Worm (Caenorhabditis elegans): Measurements from ENCODE around the gene K09C4.10.
A peak's percentile ranks its signal among the peaks of the same experiment; 100 is the strongest.

Gene K09C4.10

DNA sequence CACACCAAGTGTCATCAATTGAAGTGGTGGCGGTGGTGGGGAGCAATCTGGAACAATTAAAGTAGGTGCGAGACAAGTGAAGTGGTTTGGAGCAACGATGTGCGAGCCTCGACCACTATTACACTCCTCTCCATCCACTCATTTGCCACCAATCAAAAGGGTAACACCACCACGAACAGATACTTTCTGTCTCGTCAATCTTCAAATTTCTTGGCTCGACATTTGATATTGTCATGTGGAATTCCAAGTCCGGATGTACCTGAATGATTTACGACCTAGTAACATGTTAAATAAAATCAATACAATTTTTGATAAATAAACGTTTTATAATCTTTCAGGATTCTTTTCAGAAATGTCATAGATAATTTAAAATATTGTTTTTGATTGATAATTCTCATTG lies 9.2 kb downstream of the K09C4.10 start, which contains the start of gene sul-1:
Gene sul-1, minus strand, starts transcription at position 101 of the 400 bp plus-strand sequence.
- no peak for TF ChIP-seq sea-1 (GFP tag; conservative IDR thresholded peaks at IDR 0.05)
- no peak for TF ChIP-seq tra-4 (tag; optimal IDR thresholded peaks at IDR 0.05)
- no peak for TF ChIP-seq ceh-13 (GFP tag; optimal IDR thresholded peaks at IDR 0.05)
- TF ChIP-seq pes-1 (GFP tag; IDR thresholded peaks at IDR 0.05), result no peak
- no peak for TF ChIP-seq tbx-11 (GFP tag; IDR thresholded peaks at IDR 0.05)
- TF ChIP-seq flt-1 (GFP tag; IDR thresholded peaks at IDR 0.05), result no peak
- TF ChIP-seq ets-7 (tag; optimal IDR thresholded peaks at IDR 0.05), result no peak
- TF ChIP-seq hnd-1 (tag; optimal IDR thresholded peaks at IDR 0.05), result no peak
- no peak for TF ChIP-seq hmg-4 (GFP tag; optimal IDR thresholded peaks at IDR 0.05)
- no peak for TF ChIP-seq tbx-37 (GFP tag; conservative IDR thresholded peaks at IDR 0.05)
- TF ChIP-seq ceh-36 (tag; optimal IDR thresholded peaks at IDR 0.05), result no peak

ce11 chrX:3262600-3262999 lies 17.4 kb downstream of the K09C4.10 start, which contains the start of gene fbxb-71:
Gene fbxb-71 (plus strand): TSS chrX:3262900.
- TF ChIP-seq F13C5.2 (tag; optimal IDR thresholded peaks at IDR 0.05) (no peak), ama-1 (optimal IDR thresholded peaks at IDR 0.05) (no peak), sea-1 (GFP tag; conservative IDR thresholded peaks at IDR 0.05) (no peak), scrt-1 (GFP tag; IDR thresholded peaks at IDR 0.05) (no peak), ceh-13 (GFP tag; optimal IDR thresholded peaks at IDR 0.05) (no peak), ets-7 (tag; optimal IDR thresholded peaks at IDR 0.05) (no peak), pes-1 (GFP tag; IDR thresholded peaks at IDR 0.05) (no peak)

DNA sequence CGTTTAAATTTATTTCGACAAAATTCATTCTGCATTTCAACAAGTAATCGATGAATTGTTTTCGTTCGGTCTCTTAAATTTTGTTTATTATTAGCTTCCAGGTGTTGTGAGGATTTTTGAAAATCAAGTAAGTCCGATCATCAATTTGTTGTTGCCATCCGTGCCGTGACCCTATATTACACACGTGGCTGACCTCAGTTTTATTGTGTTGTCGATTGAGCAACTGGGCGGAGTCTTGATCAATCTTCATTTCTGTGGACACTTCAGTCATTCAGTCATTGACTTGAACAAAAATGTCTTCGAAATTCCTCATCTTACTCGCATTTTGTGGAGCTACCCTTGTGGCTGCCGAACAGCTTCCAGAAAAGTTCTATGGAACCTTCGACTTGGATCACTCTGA lies 19.5 kb downstream of the K09C4.10 start, which contains the start of gene lbp-2:
Gene lbp-2, plus strand, starts transcription at position 102 of the 400 bp plus-strand sequence.
- TF ChIP-seq hmbx-1 (tag; optimal IDR thresholded peaks at IDR 0.05), result no peak

ce11 chrX:3258842-3259241 lies 21.2 kb downstream of the K09C4.10 start, which contains the start of gene lbp-1:
Gene lbp-1 (plus strand): TSS chrX:3259142.
- TF ChIP-seq scrt-1 (GFP tag; IDR thresholded peaks at IDR 0.05) (no peak), ceh-36 (tag; optimal IDR thresholded peaks at IDR 0.05) (no peak), hmg-4 (GFP tag; optimal IDR thresholded peaks at IDR 0.05) (peak; percentile 25), sea-1 (GFP tag; conservative IDR thresholded peaks at IDR 0.05) (no peak), aly-1 (tag; optimal IDR thresholded peaks at IDR 0.05) (peak; percentile 32)

ce11 chrX:3256784-3257493 lies 23.1 kb downstream of the K09C4.10 start, which contains the start of gene lbp-3:
Gene lbp-3 (plus strand): TSS chrX:3257372.
- TF ChIP-seq B0310.2 (tag; optimal IDR thresholded peaks at IDR 0.05) (no peak), tbx-11 (GFP tag; IDR thresholded peaks at IDR 0.05) (no peak), hmbx-1 (tag; optimal IDR thresholded peaks at IDR 0.05) (no peak), aly-1 (tag; optimal IDR thresholded peaks at IDR 0.05) (no peak), flt-1 (GFP tag; IDR thresholded peaks at IDR 0.05) (no peak), hmg-4 (GFP tag; optimal IDR thresholded peaks at IDR 0.05) (no peak), scrt-1 (GFP tag; IDR thresholded peaks at IDR 0.05) (no peak)

DNA sequence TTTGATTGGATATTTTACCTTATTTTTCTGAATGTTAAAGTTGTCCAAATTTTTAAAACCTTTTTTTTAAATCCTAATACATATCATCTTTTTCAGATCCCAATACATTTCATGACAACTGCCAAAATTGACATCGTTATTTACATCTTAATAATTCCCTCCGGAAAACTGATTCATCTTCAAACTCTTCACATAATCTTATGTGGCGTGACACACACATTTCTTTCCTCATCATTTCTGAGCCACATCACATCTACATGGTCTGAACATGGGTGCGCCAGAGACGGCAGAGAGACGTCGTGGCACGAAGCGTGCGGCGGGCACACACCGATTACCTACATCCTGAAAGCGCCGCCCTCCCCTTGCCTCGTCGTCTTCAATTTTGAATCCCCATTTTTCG lies 27.5 kb downstream of the K09C4.10 start, which contains the start of gene tba-9:
Gene tba-9, plus strand, starts transcription at position 301 of the 400 bp plus-strand sequence.
- TF ChIP-seq sea-1 (GFP tag; conservative IDR thresholded peaks at IDR 0.05) (no peak), ceh-36 (tag; optimal IDR thresholded peaks at IDR 0.05) (no peak), tra-4 (tag; optimal IDR thresholded peaks at IDR 0.05) (no peak), F13C5.2 (tag; optimal IDR thresholded peaks at IDR 0.05) (no peak), ets-7 (tag; optimal IDR thresholded peaks at IDR 0.05) (no peak), ceh-13 (GFP tag; optimal IDR thresholded peaks at IDR 0.05) (no peak), aly-1 (tag; optimal IDR thresholded peaks at IDR 0.05) (no peak), tbx-37 (GFP tag; conservative IDR thresholded peaks at IDR 0.05) (no peak), hmbx-1 (tag; optimal IDR thresholded peaks at IDR 0.05) (no peak), flt-1 (GFP tag; IDR thresholded peaks at IDR 0.05) (no peak), hmg-4 (GFP tag; optimal IDR thresholded peaks at IDR 0.05) (no peak), ama-1 (optimal IDR thresholded peaks at IDR 0.05) (no peak), hnd-1 (tag; optimal IDR thresholded peaks at IDR 0.05) (no peak), tbx-11 (GFP tag; IDR thresholded peaks at IDR 0.05) (no peak), pes-1 (GFP tag; IDR thresholded peaks at IDR 0.05) (no peak), B0310.2 (tag; optimal IDR thresholded peaks at IDR 0.05) (no peak), scrt-1 (GFP tag; IDR thresholded peaks at IDR 0.05) (no peak)

ce11 chrX:3250481-3251091 lies 29.4 kb downstream of the K09C4.10 start, which contains the start of gene pqn-37:
Gene pqn-37 (minus strand): TSS chrX:3250531.
- TF ChIP-seq hmg-4 (GFP tag; optimal IDR thresholded peaks at IDR 0.05) (no peak), hnd-1 (tag; optimal IDR thresholded peaks at IDR 0.05) (no peak), tra-4 (tag; optimal IDR thresholded peaks at IDR 0.05) (no peak), sea-1 (GFP tag; conservative IDR thresholded peaks at IDR 0.05) (no peak), scrt-1 (GFP tag; IDR thresholded peaks at IDR 0.05) (no peak), ceh-36 (tag; optimal IDR thresholded peaks at IDR 0.05) (no peak), ceh-13 (GFP tag; optimal IDR thresholded peaks at IDR 0.05) (no peak), tbx-11 (GFP tag; IDR thresholded peaks at IDR 0.05) (no peak), ama-1 (optimal IDR thresholded peaks at IDR 0.05) (no peak), hmbx-1 (tag; optimal IDR thresholded peaks at IDR 0.05) (no peak)

ce11 chrX:3247768-3248167 lies 32.3 kb downstream of the K09C4.10 start:
- TF ChIP-seq ceh-36 (tag; optimal IDR thresholded peaks at IDR 0.05) (no peak), ets-7 (tag; optimal IDR thresholded peaks at IDR 0.05) (no peak), B0310.2 (tag; optimal IDR thresholded peaks at IDR 0.05) (no peak)

Measured in whole organism, early embryonic.